Worm (Caenorhabditis elegans): Measurements from ENCODE around the gene T05B4.10.

DNA sequence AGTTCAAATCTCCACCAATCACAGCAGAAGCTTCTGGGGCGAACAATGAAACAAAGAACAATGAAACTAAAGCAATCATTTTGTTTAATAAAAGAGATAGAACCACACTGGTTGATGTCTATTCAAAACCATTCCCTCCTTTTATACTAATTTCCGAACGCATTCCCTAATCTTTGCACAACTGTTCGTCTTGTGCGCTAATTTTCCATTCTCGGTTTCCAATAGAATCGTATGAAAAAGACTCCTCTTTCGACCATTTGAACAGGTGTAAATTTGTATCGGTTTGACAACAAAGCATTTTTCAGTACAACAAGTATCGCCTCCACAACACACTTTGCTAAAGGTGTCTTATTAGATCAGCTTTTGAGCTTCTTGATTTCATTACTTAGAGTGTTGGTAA is 4.5 kb downstream of the T05B4.10 start, which contains the start of gene T05B4.8:
- no peak for TF ChIP-seq nhr-76 (tag; optimal IDR thresholded peaks at IDR 0.05)
- TF ChIP-seq nhr-84 (tag; optimal IDR thresholded peaks at IDR 0.05): no peak
- no peak for TF ChIP-seq snpc-4 (tag; optimal IDR thresholded peaks at IDR 0.05)
- TF ChIP-seq ceh-90 (tag; optimal IDR thresholded peaks at IDR 0.05): no peak
- no peak for TF ChIP-seq mep-1 (tag; optimal IDR thresholded peaks at IDR 0.05)
- TF ChIP-seq dsc-1 (tag; optimal IDR thresholded peaks at IDR 0.05): no peak
- no peak for TF ChIP-seq mef-2 (tag; optimal IDR thresholded peaks at IDR 0.05)
- no peak for TF ChIP-seq nhr-237 (tag; optimal IDR thresholded peaks at IDR 0.05)
- TF ChIP-seq ama-1 (optimal IDR thresholded peaks at IDR 0.05): no peak
- no peak for TF ChIP-seq pqm-1 (tag; optimal IDR thresholded peaks at IDR 0.05)
- TF ChIP-seq mdl-1 (tag; optimal IDR thresholded peaks at IDR 0.05): no peak
- no peak for TF ChIP-seq ces-1 (GFP tag; optimal IDR thresholded peaks at IDR 0.05)
- no peak for TF ChIP-seq nhr-11 (tag; optimal IDR thresholded peaks at IDR 0.05)
- no peak for TF ChIP-seq hpl-2 (GFP tag; optimal IDR thresholded peaks at IDR 0.05)
